Fruit fly (Drosophila melanogaster) whole organism, embryonic: Measurements from ENCODE around the gene CG32061.

ENCODE experiments used
- Antp ChIP-seq: fragments of 200-800 bp; sonication (Bioruptor generic); optimal IDR thresholded peaks from 3 replicates; lab custom pipeline; 2016; ENCODE audit warnings: missing biosample characterization, missing genetic modification characterization
- CG13624 ChIP-seq: fragments of 200-800 bp; sonication (Bioruptor generic); optimal IDR thresholded peaks from 2 replicates; lab custom pipeline; 2016; ENCODE audit warnings: missing biosample characterization, missing genetic modification characterization
- CG31441 ChIP-seq: fragments of 200-800 bp; sonication (Bioruptor generic); IDR thresholded peaks from 2 replicates; pipeline ENCODE4 v1.3.6; 2022; ENCODE audit warnings: missing biosample characterization, missing genetic modification characterization
- Max ChIP-seq: fragments of 200-800 bp; sonication (Bioruptor generic); optimal IDR thresholded peaks from 2 replicates; lab custom pipeline; 2016; ENCODE audit warnings: missing biosample characterization, mild to moderate bottlenecking, missing genetic modification characterization
- Pdp1 ChIP-seq, 2 experiments: fragments of 200-800 bp; sonication (Bioruptor generic); optimal IDR thresholded peaks; 3 replicates each; lab custom pipeline; 2016; ENCODE audit warnings: missing biosample characterization in 2 of 2, missing genetic modification characterization in 2 of 2, mild to moderate bottlenecking in 1 of 2, moderate library complexity in 1 of 2
- Usf ChIP-seq: fragments of 200-800 bp; sonication (Bioruptor generic); optimal IDR thresholded peaks from 2 replicates; lab custom pipeline; 2017; ENCODE audit warnings: missing genotype, missing biosample characterization, missing genetic modification characterization
- Xrp1 ChIP-seq: fragments of 200-800 bp; sonication (Bioruptor generic); IDR thresholded peaks from 2 replicates; pipeline ENCODE4 v1.3.6; 2022; ENCODE audit warnings: missing biosample characterization, missing genetic modification characterization
- YL-1 ChIP-seq: fragments of 200-800 bp; sonication (Bioruptor generic); optimal IDR thresholded peaks from 3 replicates; lab custom pipeline; 2017; ENCODE audit warnings: missing biosample characterization, mild to moderate bottlenecking, missing genetic modification characterization
- inv ChIP-seq: fragments of 200-800 bp; sonication (Bioruptor generic); IDR thresholded peaks from 2 replicates; pipeline ENCODE4 v1.3.6; 2022; ENCODE audit warnings: missing biosample characterization, missing genetic modification characterization; ENCODE audit not compliant: partially characterized antibody
- jing ChIP-seq: fragments of 200-800 bp; sonication (Bioruptor generic); optimal IDR thresholded peaks from 2 replicates; lab custom pipeline; 2018; ENCODE audit warnings: missing biosample characterization, mild to moderate bottlenecking, missing genetic modification characterization
- twi ChIP-seq: fragments of 200-800 bp; optimal IDR thresholded peaks from 2 replicates; lab custom pipeline; 2019; ENCODE audit warnings: missing biosample characterization, mild to moderate bottlenecking, missing genetic modification characterization, moderate library complexity

dm6 chr3L:10490561-10490960 lies 26.9 kb downstream of the CG32061 start, which contains the start of gene S-Lap4:
- TF ChIP-seq Xrp1 (GFP tag; lab: Robert Waterston, UW) (no peak), Pdp1 (GFP tag; optimal IDR thresholded peaks at IDR 0.05; lab: Kevin White, UChicago) (no peak), Usf (GFP tag; lab: Kevin White, UChicago) (no peak), Antp (no peak), YL-1 (GFP tag; lab: Kevin White, UChicago) (no peak), CG31441 (GFP tag; lab: Robert Waterston, UW) (no peak), twi (tag; lab: Kevin White, UChicago) (no peak), Max (GFP tag; lab: Kevin White, UChicago) (no peak), inv (GFP tag; lab: Robert Waterston, UW) (no peak), jing (GFP tag; lab: Kevin White, UChicago) (no peak), CG13624 (GFP tag; lab: Kevin White, UChicago) (no peak)
